Fruit fly (Drosophila melanogaster) Kc167 (cell line): ENCODE results near the gene ppk27.

Experiments
- Myc ChIP-seq: fragments of >200 bp; optimal IDR thresholded peaks from 2 replicates; lab custom pipeline; 2017; ENCODE audit warnings: missing external identifiers
- psq ChIP-seq: fragments of >200 bp; optimal IDR thresholded peaks from 2 replicates; lab custom pipeline; 2017; ENCODE audit warnings: missing external identifiers
- ttk ChIP-seq: sonication (Bioruptor generic); optimal IDR thresholded peaks from 2 replicates; lab custom pipeline; 2017; ENCODE audit warnings: missing external identifiers

- TF ChIP-seq psq (lab: Kevin White, UChicago) (no peak), Myc (no peak), ttk (no peak)
Observed at dm6 chr3L:3787595-3788151, 32.7 kb upstream of the ppk27 start.
